Fruit fly (Drosophila melanogaster) whole organism, embryonic: ENCODE data around the gene CG3726.

Experiments used
- Aef1 ChIP-seq: fragments of 200-800 bp; sonication (Bioruptor generic); IDR thresholded peaks from 3 replicates; pipeline ENCODE4 v1.3.6; 2022; ENCODE audit warnings: missing biosample characterization, missing genetic modification characterization
- B-H2 ChIP-seq: fragments of 200-800 bp; sonication (Bioruptor generic); optimal IDR thresholded peaks from 2 replicates; lab custom pipeline; 2018; ENCODE audit warnings: missing biosample characterization, mild to moderate bottlenecking, missing genetic modification characterization
- CG12769 ChIP-seq: fragments of 200-800 bp; sonication (Bioruptor generic); optimal IDR thresholded peaks from 2 replicates; lab custom pipeline; 2019; ENCODE audit warnings: missing biosample characterization, mild to moderate bottlenecking, missing genetic modification characterization, moderate library complexity
- CG12942 ChIP-seq: fragments of 200-800 bp; sonication (Bioruptor generic); optimal IDR thresholded peaks from 3 replicates; lab custom pipeline; 2016; ENCODE audit warnings: missing biosample characterization, missing genetic modification characterization
- CG13287 ChIP-seq: fragments of 200-800 bp; sonication (Bioruptor generic); IDR thresholded peaks from 2 replicates; pipeline ENCODE4 v1.3.6; 2022; ENCODE audit warnings: missing biosample characterization, missing genetic modification characterization; ENCODE audit not compliant: partially characterized antibody
- CG1603 ChIP-seq: fragments of 200-800 bp; sonication (Bioruptor generic); optimal IDR thresholded peaks from 2 replicates; lab custom pipeline; 2019; ENCODE audit warnings: missing biosample characterization, mild to moderate bottlenecking, missing genetic modification characterization, moderate library complexity
- CG17328 ChIP-seq: fragments of 200-800 bp; sonication (Bioruptor generic); IDR thresholded peaks from 2 replicates; pipeline ENCODE4 v1.3.6; 2022; ENCODE audit warnings: missing biosample characterization, missing genetic modification characterization
- CG17361 ChIP-seq: fragments of 200-800 bp; sonication (Bioruptor generic); IDR thresholded peaks from 3 replicates; pipeline ENCODE4 v1.3.6; 2022; ENCODE audit warnings: missing biosample characterization, missing genetic modification characterization
- CG17385 ChIP-seq: fragments of 200-800 bp; sonication (Bioruptor generic); optimal IDR thresholded peaks from 3 replicates; lab custom pipeline; 2018; ENCODE audit warnings: missing biosample characterization, mild to moderate bottlenecking, missing genetic modification characterization
- CG17568 ChIP-seq: fragments of 200-800 bp; sonication (Bioruptor generic); optimal IDR thresholded peaks from 2 replicates; lab custom pipeline; 2018; ENCODE audit warnings: missing biosample characterization, mild to moderate bottlenecking, missing genetic modification characterization, moderate library complexity
- CG1832 ChIP-seq: fragments of 200-800 bp; sonication (Bioruptor generic); optimal IDR thresholded peaks from 2 replicates; lab custom pipeline; 2017; ENCODE audit warnings: missing biosample characterization, mild to moderate bottlenecking, missing genetic modification characterization, inconsistent platforms
- CG31365 ChIP-seq: fragments of 200-800 bp; sonication (Bioruptor generic); optimal IDR thresholded peaks from 2 replicates; lab custom pipeline; 2018; ENCODE audit warnings: missing biosample characterization, mild to moderate bottlenecking, missing genetic modification characterization
- CG32767 ChIP-seq: fragments of 200-800 bp; sonication (Bioruptor generic); IDR thresholded peaks from 2 replicates; pipeline ENCODE4 v1.3.6; 2022; ENCODE audit warnings: missing biosample characterization, missing genetic modification characterization
- CG4424 ChIP-seq: fragments of 200-800 bp; sonication (Bioruptor generic); optimal IDR thresholded peaks from 3 replicates; lab custom pipeline; 2016; ENCODE audit warnings: missing biosample characterization, missing genetic modification characterization
- CG4820 ChIP-seq: fragments of 200-800 bp; sonication (Bioruptor generic); optimal IDR thresholded peaks from 3 replicates; lab custom pipeline; 2016; ENCODE audit warnings: missing biosample characterization, missing genetic modification characterization
- CG4854 ChIP-seq: fragments of 200-800 bp; sonication (Bioruptor generic); optimal IDR thresholded peaks from 2 replicates; lab custom pipeline; 2016; ENCODE audit warnings: missing biosample characterization, missing genetic modification characterization, inconsistent platforms
- CG6175 ChIP-seq: fragments of 200-800 bp; sonication (Bioruptor generic); IDR thresholded peaks from 3 replicates; pipeline ENCODE4 v1.3.6; 2022; ENCODE audit warnings: missing biosample characterization, missing genetic modification characterization
- CG6683 ChIP-seq: fragments of 200-800 bp; sonication (Bioruptor generic); optimal IDR thresholded peaks from 2 replicates; lab custom pipeline; 2017; ENCODE audit warnings: missing biosample characterization, mild to moderate bottlenecking, missing genetic modification characterization, missing genetic modification reagents
- CG8359 ChIP-seq: fragments of 200-800 bp; sonication (Bioruptor generic); optimal IDR thresholded peaks from 2 replicates; lab custom pipeline; 2017; ENCODE audit warnings: missing biosample characterization, mild to moderate bottlenecking, missing genetic modification characterization, borderline replicate concordance
- CG8478 ChIP-seq: fragments of >200 bp; optimal IDR thresholded peaks from 2 replicates; lab custom pipeline; 2018
- CG9215 ChIP-seq: fragments of 200-800 bp; sonication (Bioruptor generic); IDR thresholded peaks from 2 replicates; pipeline ENCODE4 v1.3.6; 2022; ENCODE audit warnings: missing biosample characterization, missing genetic modification characterization
- CG9797 ChIP-seq: fragments of 200-800 bp; sonication (Bioruptor generic); optimal IDR thresholded peaks from 3 replicates; lab custom pipeline; 2018; ENCODE audit warnings: missing biosample characterization, mild to moderate bottlenecking, missing genetic modification characterization
- CHES-1-like ChIP-seq: fragments of 200-800 bp; sonication (Bioruptor generic); optimal IDR thresholded peaks from 2 replicates; lab custom pipeline; 2016; ENCODE audit warnings: missing biosample characterization, missing genetic modification characterization
- Ets65A ChIP-seq: fragments of 200-800 bp; sonication (Bioruptor generic); peaks from one replicate; lab custom pipeline; 2016; ENCODE audit warnings: missing biosample characterization, missing genetic modification characterization
- H15 ChIP-seq: fragments of 200-800 bp; sonication (Bioruptor generic); IDR thresholded peaks from 3 replicates; pipeline ENCODE4 v1.3.6; 2022; ENCODE audit warnings: missing biosample characterization, missing genetic modification characterization
- Hr3 ChIP-seq: fragments of 200-800 bp; sonication (Bioruptor generic); optimal IDR thresholded peaks from 3 replicates; lab custom pipeline; 2016; ENCODE audit warnings: missing biosample characterization, missing genetic modification characterization
- MBD-R2 ChIP-seq: fragments of 200-800 bp; sonication (Bioruptor generic); IDR thresholded peaks from 2 replicates; pipeline ENCODE4 v1.3.6; 2022; ENCODE audit warnings: missing biosample characterization, missing genetic modification characterization
- NC2α ChIP-seq: fragments of 200-800 bp; sonication (Bioruptor generic); optimal IDR thresholded peaks from 2 replicates; lab custom pipeline; 2016; ENCODE audit warnings: missing biosample characterization, missing genetic modification characterization
- Nf-YB ChIP-seq: fragments of 200-800 bp; sonication (Bioruptor generic); optimal IDR thresholded peaks from 3 replicates; lab custom pipeline; 2019; ENCODE audit warnings: missing biosample characterization, mild to moderate bottlenecking, missing genetic modification characterization, moderate library complexity
- Oli ChIP-seq: fragments of 200-800 bp; sonication (Bioruptor generic); optimal IDR thresholded peaks from 2 replicates; lab custom pipeline; 2018; ENCODE audit warnings: missing biosample characterization, mild to moderate bottlenecking, missing genetic modification characterization, moderate library complexity
- Spps ChIP-seq: fragments of 200-800 bp; sonication (Bioruptor generic); optimal IDR thresholded peaks from 2 replicates; lab custom pipeline; 2018; ENCODE audit warnings: missing biosample characterization, mild to moderate bottlenecking, missing genetic modification characterization
- bsh ChIP-seq, 2 experiments: fragments of 200-800 bp; sonication (Bioruptor generic); optimal IDR thresholded peaks; 2 replicates each; lab custom pipeline; 2017 to 2018; ENCODE audit warnings: mild to moderate bottlenecking in 2 of 2, missing biosample characterization in 2 of 2, missing genetic modification characterization in 2 of 2, moderate library complexity in 1 of 2
- btn ChIP-seq: fragments of 200-800 bp; sonication (Bioruptor generic); optimal IDR thresholded peaks from 2 replicates; lab custom pipeline; 2016; ENCODE audit warnings: missing biosample characterization, missing genetic modification characterization
- cad ChIP-seq: fragments of >200 bp; optimal IDR thresholded peaks from 2 replicates; lab custom pipeline; 2017; ENCODE audit warnings: missing biosample characterization, missing genetic modification characterization
- ci ChIP-seq: fragments of 200-800 bp; sonication (Bioruptor generic); IDR thresholded peaks from 3 replicates; pipeline ENCODE4 v1.3.6; 2022; ENCODE audit warnings: missing biosample characterization, missing genetic modification characterization
- esg ChIP-seq: fragments of 200-800 bp; sonication (Bioruptor generic); conservative IDR thresholded peaks from 2 replicates; pipeline ENCODE4 v1.3.6; 2022; ENCODE audit warnings: missing biosample characterization, missing genetic modification characterization
- fd3F ChIP-seq: fragments of 200-800 bp; sonication (Bioruptor generic); optimal IDR thresholded peaks from 2 replicates; lab custom pipeline; 2018; ENCODE audit warnings: missing biosample characterization, mild to moderate bottlenecking, missing genetic modification characterization, moderate library complexity
- ftz-f1 ChIP-seq: fragments of 200-800 bp; sonication (Bioruptor generic); optimal IDR thresholded peaks from 2 replicates; lab custom pipeline; 2016; ENCODE audit warnings: missing biosample characterization, missing genetic modification characterization
- gem ChIP-seq: fragments of 200-800 bp; sonication (Bioruptor generic); optimal IDR thresholded peaks from 2 replicates; lab custom pipeline; 2019; ENCODE audit warnings: missing biosample characterization, mild to moderate bottlenecking, missing genetic modification characterization, moderate library complexity
- hb ChIP-seq: fragments of 200-800 bp; sonication (Bioruptor generic); IDR thresholded peaks from 3 replicates; pipeline ENCODE4 v1.3.6; 2022; ENCODE audit warnings: missing biosample characterization, missing genetic modification characterization; ENCODE audit not compliant: partially characterized antibody
- luna ChIP-seq: fragments of 200-800 bp; sonication (Bioruptor generic); optimal IDR thresholded peaks from 2 replicates; lab custom pipeline; 2016; ENCODE audit warnings: missing biosample characterization, missing genetic modification characterization
- p53 ChIP-seq: fragments of 200-800 bp; sonication (Bioruptor generic); optimal IDR thresholded peaks from 2 replicates; lab custom pipeline; 2016; ENCODE audit warnings: missing biosample characterization, missing genetic modification characterization
- salm ChIP-seq: fragments of 200-800 bp; sonication (Bioruptor generic); optimal IDR thresholded peaks from 2 replicates; lab custom pipeline; 2018; ENCODE audit warnings: missing biosample characterization, mild to moderate bottlenecking, missing genetic modification characterization
- sens-2 ChIP-seq: fragments of 200-800 bp; sonication (Bioruptor generic); IDR thresholded peaks from 2 replicates; pipeline ENCODE4 v1.3.6; 2022; ENCODE audit warnings: missing biosample characterization, missing genetic modification characterization
- sima ChIP-seq: fragments of 200-800 bp; sonication (Bioruptor generic); optimal IDR thresholded peaks from 2 replicates; lab custom pipeline; 2016; ENCODE audit warnings: missing biosample characterization, missing genetic modification characterization
- so ChIP-seq: fragments of 200-800 bp; sonication (Bioruptor generic); IDR thresholded peaks from 3 replicates; pipeline ENCODE4 v1.3.6; 2022; ENCODE audit warnings: missing biosample characterization, missing genetic modification characterization
- sqz ChIP-seq: fragments of 200-800 bp; sonication (Bioruptor generic); optimal IDR thresholded peaks from 3 replicates; lab custom pipeline; 2018; ENCODE audit warnings: missing biosample characterization, mild to moderate bottlenecking, missing genetic modification characterization
- sr ChIP-seq: fragments of 200-800 bp; sonication (Bioruptor generic); IDR thresholded peaks from 3 replicates; pipeline ENCODE4 v1.3.6; 2022; ENCODE audit warnings: missing biosample characterization, missing genetic modification characterization
- zen ChIP-seq: fragments of 200-800 bp; sonication (Bioruptor generic); optimal IDR thresholded peaks from 3 replicates; lab custom pipeline; 2018; ENCODE audit warnings: missing biosample characterization, mild to moderate bottlenecking, missing genetic modification characterization, moderate library complexity
- zfh2 ChIP-seq: fragments of 200-800 bp; sonication (Bioruptor generic); optimal IDR thresholded peaks from 2 replicates; lab custom pipeline; 2016; ENCODE audit warnings: missing biosample characterization, missing genetic modification characterization

Gene CG3726

DNA sequence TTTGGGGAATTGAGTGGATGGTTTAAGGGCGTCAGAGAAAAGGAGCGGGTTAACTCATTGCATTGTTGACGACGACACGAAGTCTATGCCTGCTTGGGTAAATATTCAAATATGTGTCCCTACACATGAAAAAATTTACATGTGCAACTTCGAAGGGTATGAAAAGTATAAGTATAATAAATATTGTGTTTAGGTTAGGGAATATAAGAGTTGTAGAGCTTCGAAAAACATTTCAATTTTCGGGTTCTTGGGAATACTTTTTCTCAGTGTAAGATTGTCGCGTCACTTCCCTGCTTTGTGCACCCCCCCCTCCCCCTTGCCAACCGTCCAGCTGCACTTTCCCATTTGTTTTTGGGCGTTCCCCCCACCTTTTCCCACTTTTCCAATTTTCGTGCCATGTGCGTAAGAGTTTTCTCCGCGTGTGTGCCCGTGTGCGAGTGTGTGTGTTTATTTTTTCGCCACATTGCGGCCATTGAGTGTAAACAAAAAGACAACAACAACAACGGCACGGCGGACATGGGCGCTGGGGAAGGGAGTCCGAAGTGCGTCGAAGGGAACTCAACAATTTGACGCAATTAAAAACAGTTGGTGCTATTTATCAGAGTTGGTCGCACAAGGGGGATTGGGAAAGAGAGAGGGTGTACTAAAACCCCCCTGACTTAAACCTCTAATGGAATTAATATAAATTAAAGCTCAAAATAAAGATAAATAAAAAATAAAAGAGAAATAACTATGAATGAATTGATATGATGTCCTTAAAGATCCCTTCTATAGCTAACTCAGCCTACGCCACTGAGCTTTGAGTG is 53.2 kb downstream of the CG3726 start (continued):
- TF ChIP-seq CG4854 (GFP tag; lab: Kevin White, UChicago) (no peak), CG9215 (peak; percentile 44), Spps (tag; lab: Kevin White, UChicago) (no peak), CG12769 (tag; lab: Kevin White, UChicago) (peak; percentile 3), p53 (GFP tag; lab: Kevin White, UChicago) (no peak), CG31365 (no peak), zfh2 (GFP tag; lab: Kevin White, UChicago) (peak; percentile 3), NC2α (no peak), Hr3 (peak; percentile 47), CG13287 (GFP tag; lab: Robert Waterston, UW) (no peak), Oli (tag; lab: Kevin White, UChicago) (peak; percentile 46), cad (GFP tag; lab: Kevin White, UChicago) (no peak), hb (GFP tag; lab: Robert Waterston, UW) (no peak), CG1603 (tag; lab: Kevin White, UChicago) (peak; percentile 46), CG17361 (GFP tag; lab: Robert Waterston, UW) (peak; percentile 79), CG8478 (lab: Kevin White, UChicago) (no peak), CHES-1-like (no peak), CG6683 (GFP tag; lab: Kevin White, UChicago) (no peak), B-H2 (no peak), sima (no peak), CG4424 (GFP tag; lab: Kevin White, UChicago) (peak; percentile 42), CG17385 (GFP tag; lab: Kevin White, UChicago) (peak; percentile 28), CG17568 (GFP tag; lab: Kevin White, UChicago) (no peak), Ets65A (GFP tag; lab: Kevin White, UChicago) (peak; percentile 59), CG32767 (GFP tag; lab: Robert Waterston, UW) (no peak), fd3F (GFP tag; lab: Kevin White, UChicago) (peak; percentile 4), CG1832 (GFP tag; lab: Kevin White, UChicago) (no peak), CG9797 (GFP tag; lab: Kevin White, UChicago) (no peak), CG6175 (GFP tag; lab: Robert Waterston, UW) (no peak), ftz-f1 (GFP tag; lab: Kevin White, UChicago) (no peak), H15 (GFP tag; lab: Robert Waterston, UW) (no peak), MBD-R2 (GFP tag; lab: Robert Waterston, UW) (no peak), sens-2 (0 out of 2 replicates have a peak, but pooled peaks have one; percentile 49), CG12942 (GFP tag; lab: Kevin White, UChicago) (no peak), luna (GFP tag; lab: Kevin White, UChicago) (no peak), bsh (GFP tag; optimal IDR thresholded peaks at IDR 0.05; lab: Kevin White, UChicago) (peak in 1 of 2 experiments; percentile 39), CG17328 (GFP tag; lab: Robert Waterston, UW) (peak; percentile 56; the same call in 1 of the 2 replicates), sr (GFP tag; lab: Robert Waterston, UW) (no peak), btn (GFP tag; lab: Kevin White, UChicago) (no peak), sqz (peak; percentile 45), Aef1 (peak; percentile 52; the same call in 2 of the 3 replicates), Nf-YB (no peak), ci (GFP tag; lab: Robert Waterston, UW) (peak; percentile 76), CG4820 (peak; percentile 17), salm (tag; lab: Kevin White, UChicago) (no peak), zen (tag; lab: Kevin White, UChicago) (no peak), esg (GFP tag; lab: Robert Waterston, UW) (peak; percentile 45), gem (tag; lab: Kevin White, UChicago) (peak; percentile 65), so (GFP tag; lab: Robert Waterston, UW) (0 out of 3 replicates have a peak, but pooled peaks have one; percentile 9), CG8359 (no peak)
